Fruit fly (Drosophila melanogaster): ENCODE measurements around the gene CG42544.

The CG42544 gene

DNA sequence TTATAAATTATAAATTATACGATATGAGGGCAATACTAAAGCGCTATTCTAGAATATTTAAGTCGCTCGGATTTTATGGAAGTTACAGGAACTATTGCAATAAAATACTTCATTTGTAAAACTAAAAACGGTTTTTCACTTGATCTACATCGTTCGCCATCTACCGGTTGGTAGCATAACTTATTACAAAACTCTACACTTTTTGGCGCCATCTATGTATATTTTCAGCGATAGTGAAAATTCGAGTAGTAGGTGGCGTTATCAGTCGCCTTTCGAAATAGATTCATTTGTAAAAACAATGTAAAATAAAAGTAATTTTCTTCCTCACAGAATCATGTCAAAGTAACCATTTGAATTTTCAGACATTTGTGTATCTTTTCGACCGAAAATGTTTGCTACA is 42.1 kb downstream of the CG42544 start, which contains the start of gene nxf4 (continued):
- no peak for TF ChIP-seq bbx (GFP tag; IDR thresholded peaks at IDR 0.05; ENCODE audit: partially characterized antibody)
- TF ChIP-seq Meics (GFP tag; optimal IDR thresholded peaks at IDR 0.05) = peak; percentile 75
- peak; percentile 68 for TF ChIP-seq CG34422 (GFP tag; IDR thresholded peaks at IDR 0.05)
- TF ChIP-seq kay (GFP tag; optimal IDR thresholded peaks at IDR 0.05) = no peak
- TF ChIP-seq nau (GFP tag; optimal IDR thresholded peaks at IDR 0.05) = peak; percentile 23
- TF ChIP-seq Hmx (GFP tag; optimal IDR thresholded peaks at IDR 0.05) = no peak
- TF ChIP-seq unpg (GFP tag; optimal IDR thresholded peaks at IDR 0.05) = no peak
- TF ChIP-seq nom (GFP tag; optimal IDR thresholded peaks at IDR 0.05) = no peak
- TF ChIP-seq CG1792 (GFP tag; optimal IDR thresholded peaks at IDR 0.05) = peak; percentile 43
- no peak for TF ChIP-seq Tbp (GFP tag; optimal IDR thresholded peaks at IDR 0.05)
- peak; percentile 44 for TF ChIP-seq Lpt (GFP tag; optimal IDR thresholded peaks at IDR 0.05)
- peak; percentile 11 for TF ChIP-seq CG18599 (GFP tag; optimal IDR thresholded peaks at IDR 0.05)
- TF ChIP-seq CG17829 (tag; optimal IDR thresholded peaks at IDR 0.05) = peak; percentile 75
- peak; percentile 70 for TF ChIP-seq Xrp1 (GFP tag; IDR thresholded peaks at IDR 0.05)
- TF ChIP-seq Abd-B (GFP tag; optimal IDR thresholded peaks at IDR 0.05) = peak; percentile 70
- TF ChIP-seq CG7786 (GFP tag; optimal IDR thresholded peaks at IDR 0.05) = peak; percentile 50
- no peak for TF ChIP-seq D (optimal IDR thresholded peaks at IDR 0.05)
- peak; percentile 55 for TF ChIP-seq D (GFP tag; optimal IDR thresholded peaks at IDR 0.05)
- peak; percentile 7 for TF ChIP-seq CG11723 (GFP tag; optimal IDR thresholded peaks at IDR 0.05)
- TF ChIP-seq H2.0 (GFP tag; IDR thresholded peaks at IDR 0.05) = peak; percentile 66
- peak; percentile 44 for TF ChIP-seq HHEX (GFP tag; optimal IDR thresholded peaks at IDR 0.05)
- no peak for TF ChIP-seq CG34224 (GFP tag; IDR thresholded peaks at IDR 0.05; ENCODE audit: partially characterized antibody)
- TF ChIP-seq bowl (GFP tag; IDR thresholded peaks at IDR 0.05) = no peak
- no peak for TF ChIP-seq CG31365 (tag; optimal IDR thresholded peaks at IDR 0.05)
- TF ChIP-seq sisA (GFP tag; IDR thresholded peaks at IDR 0.05) = peak; percentile 83
- TF ChIP-seq mirr (GFP tag; optimal IDR thresholded peaks at IDR 0.05) = peak; percentile 31
- TF ChIP-seq CG12299 (tag; optimal IDR thresholded peaks at IDR 0.05) = no peak
- peak; percentile 51 for TF ChIP-seq psq (GFP tag; optimal IDR thresholded peaks at IDR 0.05)
- no peak for TF ChIP-seq prd (optimal IDR thresholded peaks at IDR 0.05)
- TF ChIP-seq prd (GFP tag; IDR thresholded peaks at IDR 0.05) = peak; percentile 75
- peak; percentile 84 for TF ChIP-seq CG32532 (GFP tag; IDR thresholded peaks at IDR 0.05)
- peak; percentile 28; the same call in 1 of the 2 replicates for TF ChIP-seq esg (GFP tag; conservative IDR thresholded peaks at IDR 0.05)
- no peak for TF ChIP-seq CG2129 (GFP tag; IDR thresholded peaks at IDR 0.05; ENCODE audit: partially characterized antibody)
- TF ChIP-seq CG8290 (GFP tag; optimal IDR thresholded peaks at IDR 0.05) = peak; percentile 81
- peak in 1 of 2 experiments; percentile 72 for TF ChIP-seq CG8290 (tag; optimal IDR thresholded peaks at IDR 0.05)
- TF ChIP-seq CG16779 (GFP tag; IDR thresholded peaks at IDR 0.05) = no peak
- TF ChIP-seq Gsc (GFP tag; IDR thresholded peaks at IDR 0.05) = no peak
- TF ChIP-seq Dbx (GFP tag; IDR thresholded peaks at IDR 0.05) = peak; percentile 86
- TF ChIP-seq CG1832 (GFP tag; optimal IDR thresholded peaks at IDR 0.05) = no peak
- peak; percentile 11 for TF ChIP-seq CG12071 (GFP tag; optimal IDR thresholded peaks at IDR 0.05)
- peak; percentile 50 for TF ChIP-seq trem (tag; optimal IDR thresholded peaks at IDR 0.05)
- peak; percentile 0 for TF ChIP-seq CG12236 (GFP tag; optimal IDR thresholded peaks at IDR 0.05)
- no peak for TF ChIP-seq chinmo (GFP tag; IDR thresholded peaks at IDR 0.05; ENCODE audit: partially characterized antibody)
- TF ChIP-seq CG11456 (GFP tag; IDR thresholded peaks at IDR 0.05) = peak; percentile 93
- no peak for TF ChIP-seq sr (GFP tag; IDR thresholded peaks at IDR 0.05)
- no peak for TF ChIP-seq CG9797 (GFP tag; optimal IDR thresholded peaks at IDR 0.05)
- TF ChIP-seq CG7745 (tag; optimal IDR thresholded peaks at IDR 0.05) = no peak
- TF ChIP-seq sob (GFP tag; IDR thresholded peaks at IDR 0.05) = peak; percentile 83; the same call in 1 of the 2 replicates
- TF ChIP-seq CG7271 (tag; optimal IDR thresholded peaks at IDR 0.05) = peak; percentile 38
- peak; percentile 34 for TF ChIP-seq org-1 (GFP tag; optimal IDR thresholded peaks at IDR 0.05)
- peak; percentile 8 for TF ChIP-seq CG17186 (GFP tag; optimal IDR thresholded peaks at IDR 0.05)
- TF ChIP-seq CG12659 (GFP tag; optimal IDR thresholded peaks at IDR 0.05) = peak; percentile 28
